Fruit fly (Drosophila melanogaster): ENCODE measurements around the gene CG32755.
A peak's percentile ranks its signal among the peaks of the same experiment; 100 is the strongest.

Gene CG32755

DNA sequence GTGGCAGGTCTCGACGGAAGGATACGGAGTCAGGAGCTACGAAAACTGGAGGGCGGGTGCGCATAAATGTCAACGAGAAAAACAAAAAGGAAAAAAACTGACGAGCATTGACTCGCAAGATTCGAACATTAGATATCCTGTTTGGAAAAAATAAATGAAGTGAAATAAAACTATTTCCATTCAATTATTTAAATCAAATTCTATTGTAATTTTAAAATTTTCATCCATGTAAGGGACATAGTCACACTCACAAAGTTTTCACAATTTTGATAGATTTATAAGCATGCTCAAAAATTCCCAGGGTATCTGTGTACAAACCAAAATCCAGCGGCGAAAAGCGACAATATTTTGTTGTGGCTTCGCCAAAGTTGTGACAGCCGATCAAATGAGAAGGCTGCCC lies 45.9 kb downstream of the CG32755 start (continued):
- TF ChIP-seq CG12071 (GFP tag; optimal IDR thresholded peaks at IDR 0.05), result no peak
- no peak for TF ChIP-seq lmd (GFP tag; IDR thresholded peaks at IDR 0.05)
- peak; percentile 60; the same call in 1 of the 2 replicates for TF ChIP-seq Xrp1 (GFP tag; IDR thresholded peaks at IDR 0.05)
- peak in 1 of 3 experiments; percentile 27 for TF ChIP-seq lola (GFP tag; optimal IDR thresholded peaks at IDR 0.05)
- no peak for TF ChIP-seq D (optimal IDR thresholded peaks at IDR 0.05)
- TF ChIP-seq D (GFP tag; optimal IDR thresholded peaks at IDR 0.05), result peak; percentile 9
- TF ChIP-seq CG2875 (GFP tag; optimal IDR thresholded peaks at IDR 0.05), result no peak
- no peak for TF ChIP-seq cas (GFP tag; IDR thresholded peaks at IDR 0.05)
- TF ChIP-seq Adf1 (GFP tag; IDR thresholded peaks at IDR 0.05), result no peak
- TF ChIP-seq unpg (GFP tag; optimal IDR thresholded peaks at IDR 0.05), result peak; percentile 38
- TF ChIP-seq stwl (tag; optimal IDR thresholded peaks at IDR 0.05), result no peak
- no peak for TF ChIP-seq ftz-f1 (GFP tag; optimal IDR thresholded peaks at IDR 0.05)
- no peak for TF ChIP-seq CG4282 (GFP tag; optimal IDR thresholded peaks at IDR 0.05)
- no peak for TF ChIP-seq Dp (GFP tag; optimal IDR thresholded peaks at IDR 0.05)
- TF ChIP-seq gcm2 (GFP tag; optimal IDR thresholded peaks at IDR 0.05), result no peak
- no peak for TF ChIP-seq Spps (tag; optimal IDR thresholded peaks at IDR 0.05)
- TF ChIP-seq Aef1 (GFP tag; IDR thresholded peaks at IDR 0.05), result no peak
- peak; percentile 14; the same call in 1 of the 2 replicates for TF ChIP-seq ara (GFP tag; IDR thresholded peaks at IDR 0.05)
- no peak for TF ChIP-seq Vsx1 (GFP tag; optimal IDR thresholded peaks at IDR 0.05)
- peak; percentile 78 for TF ChIP-seq sens (GFP tag)
- TF ChIP-seq CG2678 (tag; optimal IDR thresholded peaks at IDR 0.05), result peak; percentile 26
- TF ChIP-seq Asciz (GFP tag; optimal IDR thresholded peaks at IDR 0.05), result no peak
- no peak for TF ChIP-seq dimm (GFP tag; IDR thresholded peaks at IDR 0.05)
- no peak for TF ChIP-seq al (GFP tag; IDR thresholded peaks at IDR 0.05)
- TF ChIP-seq eyg (GFP tag; optimal IDR thresholded peaks at IDR 0.05), result no peak
- TF ChIP-seq Usf (GFP tag; optimal IDR thresholded peaks at IDR 0.05), result no peak
- TF ChIP-seq Pdp1 (GFP tag; optimal IDR thresholded peaks at IDR 0.05), result no peak
- TF ChIP-seq pfk (GFP tag; optimal IDR thresholded peaks at IDR 0.05), result no peak
- no peak for TF ChIP-seq klu (GFP tag; IDR thresholded peaks at IDR 0.05)
- TF ChIP-seq CG1529 (GFP tag; optimal IDR thresholded peaks at IDR 0.05), result no peak
- no peak for TF ChIP-seq sima (GFP tag; optimal IDR thresholded peaks at IDR 0.05)
- no peak for TF ChIP-seq ewg (GFP tag; optimal IDR thresholded peaks at IDR 0.05)
- TF ChIP-seq luna (GFP tag; optimal IDR thresholded peaks at IDR 0.05), result no peak
- no peak for TF ChIP-seq sr (GFP tag; IDR thresholded peaks at IDR 0.05)
- no peak for TF ChIP-seq da (GFP tag; optimal IDR thresholded peaks at IDR 0.05)
- no peak for TF ChIP-seq tx (GFP tag; optimal IDR thresholded peaks at IDR 0.05)
- no peak for TF ChIP-seq Sox100B (GFP tag; optimal IDR thresholded peaks at IDR 0.05)
- no peak for TF ChIP-seq CG18011 (GFP tag; optimal IDR thresholded peaks at IDR 0.05)
- no peak for TF ChIP-seq CG2120 (GFP tag; optimal IDR thresholded peaks at IDR 0.05)
- no peak for TF ChIP-seq Camta (GFP tag; optimal IDR thresholded peaks at IDR 0.05)
- no peak for TF ChIP-seq zfh2 (GFP tag; optimal IDR thresholded peaks at IDR 0.05)
- no peak for TF ChIP-seq bowl (GFP tag; IDR thresholded peaks at IDR 0.05)
- no peak for TF ChIP-seq Bdp1 (GFP tag; optimal IDR thresholded peaks at IDR 0.05)
- TF ChIP-seq slbo (GFP tag; IDR thresholded peaks at IDR 0.05), result 0 out of 2 replicates have a peak, but pooled peaks have one; percentile 29
- TF ChIP-seq pb (GFP tag; optimal IDR thresholded peaks at IDR 0.05), result no peak
- no peak for TF ChIP-seq CG10366 (GFP tag; IDR thresholded peaks at IDR 0.05)
- no peak for TF ChIP-seq sd (tag; optimal IDR thresholded peaks at IDR 0.05)
- TF ChIP-seq CG30020 (tag; optimal IDR thresholded peaks at IDR 0.05), result no peak
- no peak for TF ChIP-seq Nf-YC (tag; optimal IDR thresholded peaks at IDR 0.05)
- no peak for TF ChIP-seq Jarid2 (GFP tag; optimal IDR thresholded peaks at IDR 0.05)
- no peak for TF ChIP-seq otp (GFP tag; IDR thresholded peaks at IDR 0.05)
- TF ChIP-seq CG4424 (GFP tag; optimal IDR thresholded peaks at IDR 0.05), result peak; percentile 23
- no peak for TF ChIP-seq CG3838 (GFP tag; optimal IDR thresholded peaks at IDR 0.05)

Data from whole organism, embryonic.